Worm (Caenorhabditis elegans) whole organism, L3 larva: ENCODE results near the gene T04A8.13.

Experiments
- ceh-82 ChIP-seq: fragments of 150-350 bp; optimal IDR thresholded peaks from 2 replicates; lab custom pipeline; 2014; ENCODE audit warnings: missing biosample characterization, missing genetic modification characterization
- fkh-10 ChIP-seq: sonication (generic microtip); optimal IDR thresholded peaks from 2 replicates; lab custom pipeline; 2017; ENCODE audit warnings: missing biosample characterization, missing genetic modification reagents, missing genetic modification characterization
- fkh-2 ChIP-seq: fragments of 150-350 bp; optimal IDR thresholded peaks from 2 replicates; lab custom pipeline; 2014; ENCODE audit warnings: missing biosample characterization, missing genetic modification reagents, missing genetic modification characterization
- unc-62 ChIP-seq: fragments of 150-350 bp; sonication (generic microtip); optimal IDR thresholded peaks from 4 replicates; lab custom pipeline; 2014; ENCODE audit warnings: missing biosample characterization, missing genetic modification reagents, missing genetic modification characterization

DNA sequence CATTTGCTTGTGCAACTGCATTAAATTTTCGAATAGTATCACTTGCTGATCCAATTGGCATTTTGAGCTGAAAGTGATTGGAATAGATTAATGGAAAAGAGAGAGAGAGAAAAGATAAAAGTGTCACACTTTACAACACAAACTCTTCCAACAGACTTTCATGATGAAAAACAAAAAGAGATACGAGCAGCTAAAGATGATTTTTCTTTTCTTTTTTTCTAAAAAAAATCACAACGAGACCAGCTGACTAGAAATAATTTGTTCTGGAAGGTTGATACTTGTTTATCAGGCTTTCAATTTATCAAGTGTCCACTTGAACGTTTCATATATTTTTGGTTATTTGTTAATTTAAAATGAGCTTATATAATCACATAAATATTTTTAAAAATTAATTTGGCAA is 19.6 kb upstream of the T04A8.13 start:
- TF ChIP-seq fkh-2 (tag; lab: Kevin White, UChicago) (no peak), ceh-82 (no peak), unc-62 (GFP tag; lab: Kevin White, UChicago) (no peak), fkh-10 (GFP tag; lab: Kevin White, UChicago) (no peak)
